Worm (Caenorhabditis elegans) whole organism, young adult: Measurements from ENCODE around the gene F28C6.5.

Source experiments
- B0336.3 ChIP-seq: fragments of 200-800 bp; sonication (Bioruptor generic); IDR thresholded peaks from 2 replicates; pipeline ENCODE4 v1.3.6; 2022; ENCODE audit warnings: missing genetic modification characterization, missing compliant biosample characterization
- C06A6.2 ChIP-seq: fragments of 200-800 bp; sonication (Bioruptor generic); conservative IDR thresholded peaks from 2 replicates; pipeline ENCODE4 v1.3.6; 2022; ENCODE audit warnings: missing genetic modification characterization, missing compliant biosample characterization
- C17E4.6 ChIP-seq: fragments of 200-800 bp; sonication (Bioruptor generic); IDR thresholded peaks from 2 replicates; pipeline ENCODE4 v1.3.6; 2022; ENCODE audit warnings: missing genetic modification reagents, missing genetic modification characterization, missing compliant biosample characterization
- D2030.7 ChIP-seq: fragments of 200-800 bp; sonication (Bioruptor generic); IDR thresholded peaks from 2 replicates; pipeline ENCODE4 v1.3.6; 2022; ENCODE audit warnings: missing genetic modification reagents, missing genetic modification characterization, missing compliant biosample characterization
- F10E7.11 ChIP-seq: sonication (generic microtip); optimal IDR thresholded peaks from 2 replicates; lab custom pipeline; 2017; ENCODE audit warnings: mild to moderate bottlenecking, missing genetic modification characterization, moderate library complexity, missing compliant biosample characterization
- F33H1.4 ChIP-seq: fragments of 200-800 bp; sonication (Bioruptor generic); IDR thresholded peaks from 2 replicates; pipeline ENCODE4 v1.3.6; 2022; ENCODE audit warnings: missing genetic modification reagents, missing genetic modification characterization, missing compliant biosample characterization
- F39B2.1 ChIP-seq: fragments of 200-800 bp; sonication (Bioruptor generic); IDR thresholded peaks from 2 replicates; pipeline ENCODE4 v1.3.6; 2022; ENCODE audit warnings: missing genetic modification reagents, missing genetic modification characterization, missing compliant biosample characterization
- F49E8.2 ChIP-seq: sonication (generic microtip); optimal IDR thresholded peaks from 3 replicates; lab custom pipeline; 2017; ENCODE audit warnings: missing genetic modification characterization, mild to moderate bottlenecking, missing compliant biosample characterization, antibody characterized with exemption, moderate library complexity; ENCODE audit not compliant: insufficient read depth
- F57C9.4 ChIP-seq: sonication (generic microtip); optimal IDR thresholded peaks from 2 replicates; lab custom pipeline; 2017; ENCODE audit warnings: mild to moderate bottlenecking, missing genetic modification characterization, missing compliant biosample characterization
- T07F8.4 ChIP-seq: sonication (generic microtip); optimal IDR thresholded peaks from 2 replicates; lab custom pipeline; 2016; ENCODE audit warnings: mild to moderate bottlenecking, missing genetic modification characterization, moderate library complexity, missing compliant biosample characterization
- Y53G8AR.9 ChIP-seq: fragments of 200-800 bp; sonication (Bioruptor generic); conservative IDR thresholded peaks from 2 replicates; pipeline ENCODE4 v1.3.6; 2022; ENCODE audit warnings: missing genetic modification reagents, missing genetic modification characterization, missing compliant biosample characterization
- ZK185.1 ChIP-seq: sonication (generic microtip); optimal IDR thresholded peaks from 2 replicates; lab custom pipeline; 2016; ENCODE audit warnings: mild to moderate bottlenecking, missing genetic modification characterization, missing compliant biosample characterization; ENCODE audit not compliant: poor library complexity, severe bottlenecking
- aptf-2 ChIP-seq: fragments of 200-800 bp; sonication (Bioruptor generic); conservative IDR thresholded peaks from 2 replicates; pipeline ENCODE4 v1.3.6; 2022; ENCODE audit warnings: missing genetic modification reagents, missing genetic modification characterization, missing compliant biosample characterization
- aptf-3 ChIP-seq: fragments of 200-800 bp; sonication (Bioruptor generic); IDR thresholded peaks from 2 replicates; pipeline ENCODE4 v1.3.6; 2022; ENCODE audit warnings: missing genetic modification characterization, missing compliant biosample characterization
- athp-1 ChIP-seq: sonication (generic microtip); optimal IDR thresholded peaks from 2 replicates; lab custom pipeline; 2017; ENCODE audit warnings: mild to moderate bottlenecking, missing genetic modification characterization, missing compliant biosample characterization
- attf-3 ChIP-seq: fragments of 200-800 bp; sonication (Bioruptor generic); conservative IDR thresholded peaks from 2 replicates; pipeline ENCODE4 v1.3.6; 2022; ENCODE audit warnings: missing genetic modification reagents, missing genetic modification characterization, missing compliant biosample characterization
- attf-6 ChIP-seq: fragments of 200-800 bp; sonication (Bioruptor generic); IDR thresholded peaks from 2 replicates; pipeline ENCODE4 v1.3.6; 2022; ENCODE audit warnings: missing genetic modification reagents, missing genetic modification characterization, missing compliant biosample characterization
- ceh-100 ChIP-seq: fragments of 200-800 bp; sonication (Bioruptor generic); IDR thresholded peaks from 2 replicates; pipeline ENCODE4 v1.3.6; 2022; ENCODE audit warnings: missing genetic modification reagents, missing genetic modification characterization, missing compliant biosample characterization
- ceh-27 ChIP-seq: fragments of 200-800 bp; sonication (Bioruptor generic); optimal IDR thresholded peaks from 2 replicates; lab custom pipeline; 2018; ENCODE audit warnings: mild to moderate bottlenecking, missing genetic modification characterization, moderate library complexity, missing compliant biosample characterization
- ceh-91 ChIP-seq: fragments of 200-800 bp; sonication (Bioruptor generic); IDR thresholded peaks from 2 replicates; pipeline ENCODE4 v1.3.6; 2022; ENCODE audit warnings: missing genetic modification reagents, missing genetic modification characterization, missing compliant biosample characterization
- dpff-1 ChIP-seq: sonication (generic microtip); optimal IDR thresholded peaks from 2 replicates; lab custom pipeline; 2017; ENCODE audit warnings: mild to moderate bottlenecking, missing genetic modification characterization, missing compliant biosample characterization
- egl-44 ChIP-seq: fragments of 200-800 bp; sonication (Bioruptor generic); IDR thresholded peaks from 2 replicates; pipeline ENCODE4 v1.3.6; 2022; ENCODE audit warnings: missing genetic modification reagents, missing genetic modification characterization, missing compliant biosample characterization
- ekl-4 ChIP-seq: fragments of 200-800 bp; sonication (Bioruptor generic); IDR thresholded peaks from 2 replicates; pipeline ENCODE4 v1.3.6; 2022; ENCODE audit warnings: missing genetic modification reagents, missing genetic modification characterization, missing compliant biosample characterization
- hmg-1.2 ChIP-seq: fragments of 200-800 bp; sonication (Bioruptor generic); IDR thresholded peaks from 2 replicates; pipeline ENCODE4 v1.3.6; 2022; ENCODE audit warnings: missing genetic modification reagents, missing genetic modification characterization, missing compliant biosample characterization
- hsf-1 ChIP-seq: fragments of 200-800 bp; sonication (Bioruptor generic); IDR thresholded peaks from 2 replicates; pipeline ENCODE4 v1.3.6; 2022; ENCODE audit warnings: missing genetic modification reagents, missing genetic modification characterization, missing compliant biosample characterization
- let-607 ChIP-seq, 2 experiments: fragments of 200-800 bp in 1 of 2; sonication (Bioruptor generic) in 1 of 2; sonication (generic microtip) in 1 of 2; optimal IDR thresholded peaks; 2 replicates each; lab custom pipeline; 2016 to 2018; ENCODE audit warnings: mild to moderate bottlenecking in 2 of 2, missing compliant biosample characterization in 2 of 2, missing genetic modification characterization in 2 of 2, moderate library complexity in 2 of 2, missing genotype in 1 of 2
- lsl-1 ChIP-seq: fragments of 200-800 bp; sonication (Bioruptor generic); optimal IDR thresholded peaks from 2 replicates; lab custom pipeline; 2018; ENCODE audit warnings: mild to moderate bottlenecking, missing genetic modification characterization, moderate library complexity, missing compliant biosample characterization
- madf-10 ChIP-seq: sonication (generic microtip); optimal IDR thresholded peaks from 2 replicates; lab custom pipeline; 2016; ENCODE audit warnings: mild to moderate bottlenecking, missing genetic modification characterization, missing compliant biosample characterization
- madf-3 ChIP-seq: fragments of 200-800 bp; sonication (Bioruptor generic); IDR thresholded peaks from 2 replicates; pipeline ENCODE4 v1.3.6; 2022; ENCODE audit warnings: missing genetic modification reagents, missing genetic modification characterization, missing compliant biosample characterization
- madf-6 ChIP-seq: fragments of 200-800 bp; sonication (Bioruptor generic); IDR thresholded peaks from 2 replicates; pipeline ENCODE4 v1.3.6; 2022; ENCODE audit warnings: missing genetic modification reagents, missing genetic modification characterization, missing compliant biosample characterization
- madf-8 ChIP-seq: fragments of 200-800 bp; sonication (Bioruptor generic); conservative IDR thresholded peaks from 2 replicates; pipeline ENCODE4 v1.3.6; 2022; ENCODE audit warnings: missing genetic modification reagents, missing genetic modification characterization, missing compliant biosample characterization
- nhr-120 ChIP-seq: fragments of 200-800 bp; sonication (Bioruptor generic); IDR thresholded peaks from 2 replicates; pipeline ENCODE4 v1.3.6; 2022; ENCODE audit warnings: missing genetic modification characterization, missing compliant biosample characterization
- nhr-90 ChIP-seq: sonication (generic microtip); optimal IDR thresholded peaks from 2 replicates; lab custom pipeline; 2016; ENCODE audit warnings: missing genotype, mild to moderate bottlenecking, missing genetic modification characterization, missing compliant biosample characterization
- pbrm-1 ChIP-seq: fragments of 200-800 bp; sonication (Bioruptor generic); IDR thresholded peaks from 2 replicates; pipeline ENCODE4 v1.3.6; 2022; ENCODE audit warnings: missing genetic modification reagents, missing genetic modification characterization, missing compliant biosample characterization
- rcor-1 ChIP-seq: fragments of 200-800 bp; sonication (Bioruptor generic); IDR thresholded peaks from 2 replicates; pipeline ENCODE4 v1.3.6; 2022; ENCODE audit warnings: missing genetic modification reagents, missing genetic modification characterization, missing compliant biosample characterization
- snpc-1.1 ChIP-seq: sonication (generic microtip); optimal IDR thresholded peaks from 2 replicates; lab custom pipeline; 2017; ENCODE audit warnings: missing genetic modification characterization, mild to moderate bottlenecking, missing compliant biosample characterization, antibody characterized with exemption, moderate library complexity, missing genotype, missing genetic modification reagents; ENCODE audit not compliant: insufficient read depth
- snpc-4 ChIP-seq, 5 experiments: fragments of 150-350 bp in 1 of 5; sonication (generic microtip) in 4 of 5; optimal IDR thresholded peaks; 2 replicates each; lab custom pipeline; 2014 to 2018; ENCODE audit warnings: missing genetic modification characterization in 5 of 5, missing biosample characterization in 3 of 5, antibody characterized with exemption in 2 of 5, mild to moderate bottlenecking in 2 of 5, missing compliant biosample characterization in 2 of 5, missing genotype in 2 of 5, moderate library complexity in 2 of 5, missing genetic modification reagents in 1 of 5
- tbp1 ChIP-seq: fragments of 200-800 bp; sonication (Bioruptor generic); optimal IDR thresholded peaks from 2 replicates; lab custom pipeline; 2018; ENCODE audit warnings: mild to moderate bottlenecking, missing genetic modification characterization, missing compliant biosample characterization
- tbx-9 ChIP-seq: sonication (generic microtip); optimal IDR thresholded peaks from 2 replicates; lab custom pipeline; 2016; ENCODE audit warnings: borderline replicate concordance, missing genetic modification characterization, inconsistent platforms, missing compliant biosample characterization
- xnd-1 ChIP-seq: sonication (generic microtip); optimal IDR thresholded peaks from 2 replicates; lab custom pipeline; 2016; ENCODE audit warnings: missing genotype, missing genetic modification reagents, missing genetic modification characterization, missing compliant biosample characterization
- ztf-26 ChIP-seq: sonication (generic microtip); optimal IDR thresholded peaks from 2 replicates; lab custom pipeline; 2017; ENCODE audit warnings: missing genetic modification characterization, missing compliant biosample characterization
- ztf-6 ChIP-seq: fragments of 200-800 bp; sonication (Bioruptor generic); IDR thresholded peaks from 2 replicates; pipeline ENCODE4 v1.3.6; 2022; ENCODE audit warnings: missing genetic modification reagents, missing genetic modification characterization, missing compliant biosample characterization

F28C6.5 gene

ce11 chrII:8569038-8569977 is 30.0 kb upstream of the F28C6.5 start, which contains the start of the genes col-38 and rpl-5 (continued):
- TF ChIP-seq aptf-2 (GFP tag; lab: Robert Waterston, UW): no peak
- peak; percentile 29 for TF ChIP-seq ztf-26 (tag; lab: Kevin White, UChicago)
- TF ChIP-seq athp-1 (tag; lab: Kevin White, UChicago): peak; percentile 56
- TF ChIP-seq F49E8.2 (tag; lab: Kevin White, UChicago): peak; percentile 68
- peak; percentile 37 for TF ChIP-seq snpc-4 (GFP tag; optimal IDR thresholded peaks at IDR 0.05; lab: Kevin White, UChicago)
- peak; percentile 36 to 75 (median 56) for TF ChIP-seq snpc-4 (tag; optimal IDR thresholded peaks at IDR 0.05; lab: Kevin White, UChicago)
- TF ChIP-seq xnd-1 (tag; lab: Kevin White, UChicago): peak; percentile 43
- TF ChIP-seq F10E7.11 (tag; lab: Kevin White, UChicago): no peak
- TF ChIP-seq hsf-1 (GFP tag; lab: Robert Waterston, UW): peak; percentile 36; the same call in 1 of the 2 replicates
- TF ChIP-seq F33H1.4: peak; percentile 79
- peak; percentile 72 for TF ChIP-seq ceh-91
- TF ChIP-seq B0336.3: peak; percentile 65
- TF ChIP-seq T07F8.4 (tag; lab: Kevin White, UChicago): no peak
- peak; percentile 86 for TF ChIP-seq lsl-1 (GFP tag; lab: Kevin White, UChicago)
- peak; percentile 62 for TF ChIP-seq hmg-1.2
- no peak for TF ChIP-seq egl-44 (GFP tag; lab: Robert Waterston, UW)
- peak; percentile 64 for TF ChIP-seq attf-3 (GFP tag; lab: Robert Waterston, UW)
- no peak for TF ChIP-seq ztf-6 (GFP tag; lab: Robert Waterston, UW)
- peak; percentile 31 for TF ChIP-seq nhr-90 (tag; lab: Kevin White, UChicago)
- TF ChIP-seq let-607 (tag; optimal IDR thresholded peaks at IDR 0.05; lab: Kevin White, UChicago): peak; percentile 69 to 83
- TF ChIP-seq tbx-9 (tag; lab: Kevin White, UChicago): no peak
- TF ChIP-seq madf-10 (tag; lab: Kevin White, UChicago): peak; percentile 30
- peak; percentile 83 for TF ChIP-seq ceh-27 (GFP tag; lab: Kevin White, UChicago)
- no peak for TF ChIP-seq dpff-1 (tag; lab: Kevin White, UChicago)
- TF ChIP-seq nhr-120 (GFP tag; lab: Robert Waterston, UW): no peak
- TF ChIP-seq madf-8 (GFP tag; lab: Robert Waterston, UW): peak; percentile 65
- no peak for TF ChIP-seq F57C9.4 (tag; lab: Kevin White, UChicago)
- no peak for TF ChIP-seq C06A6.2 (GFP tag; lab: Robert Waterston, UW)
- peak; percentile 63 for TF ChIP-seq tbp1 (GFP tag; lab: Kevin White, UChicago)

ce11 chrII:8570977-8571376 is 28.3 kb upstream of the F28C6.5 start, which contains the start of gene bcs-1:
TSS of gene bcs-1 (plus strand) at chrII:8571085.
- TF ChIP-seq ZK185.1 (tag; lab: Kevin White, UChicago): no peak
- peak; percentile 19 for TF ChIP-seq F33H1.4
- TF ChIP-seq pbrm-1 (GFP tag; lab: Robert Waterston, UW): no peak
- no peak for TF ChIP-seq let-607 (tag; optimal IDR thresholded peaks at IDR 0.05; lab: Kevin White, UChicago)
- TF ChIP-seq lsl-1 (GFP tag; lab: Kevin White, UChicago): peak; percentile 26
- 0 out of 2 replicates have a peak, but pooled peaks have one; percentile 67 for TF ChIP-seq madf-3 (GFP tag; lab: Robert Waterston, UW)
- peak; percentile 70; the same call in 1 of the 2 replicates for TF ChIP-seq madf-6 (GFP tag; lab: Robert Waterston, UW)
- peak; percentile 28 for TF ChIP-seq snpc-4 (GFP tag; optimal IDR thresholded peaks at IDR 0.05; lab: Kevin White, UChicago)
- no peak for TF ChIP-seq snpc-4 (tag; optimal IDR thresholded peaks at IDR 0.05; lab: Kevin White, UChicago)
- no peak for TF ChIP-seq athp-1 (tag; lab: Kevin White, UChicago)
- TF ChIP-seq Y53G8AR.9: peak; percentile 61; the same call in 1 of the 2 replicates
- TF ChIP-seq F39B2.1 (GFP tag; lab: Robert Waterston, UW): 0 out of 2 replicates have a peak, but pooled peaks have one; percentile 44
- TF ChIP-seq ekl-4 (GFP tag; lab: Robert Waterston, UW): 0 out of 2 replicates have a peak, but pooled peaks have one; percentile 20
- TF ChIP-seq ceh-91: 0 out of 2 replicates have a peak, but pooled peaks have one; percentile 10
- TF ChIP-seq xnd-1 (tag; lab: Kevin White, UChicago): no peak
- TF ChIP-seq attf-6 (GFP tag; lab: Robert Waterston, UW): peak; percentile 42
- peak; percentile 52; the same call in 1 of the 2 replicates for TF ChIP-seq B0336.3
- TF ChIP-seq C17E4.6 (GFP tag; lab: Robert Waterston, UW): 0 out of 2 replicates have a peak, but pooled peaks have one; percentile 14
- no peak for TF ChIP-seq rcor-1 (GFP tag; lab: Robert Waterston, UW)
- no peak for TF ChIP-seq D2030.7
- peak; percentile 36 for TF ChIP-seq snpc-1.1 (tag; lab: Kevin White, UChicago)
- TF ChIP-seq aptf-3 (GFP tag; lab: Robert Waterston, UW): no peak
- TF ChIP-seq ceh-100 (GFP tag; lab: Robert Waterston, UW): 0 out of 2 replicates have a peak, but pooled peaks have one; percentile 8
